Worm (Caenorhabditis elegans) whole organism, young adult: ENCODE results near the gene F11G11.5.

Source experiments
- B0035.1 ChIP-seq: sonication (generic microtip); optimal IDR thresholded peaks from 2 replicates; lab custom pipeline; 2016; ENCODE audit warnings: missing genetic modification characterization, mild to moderate bottlenecking, missing compliant biosample characterization, missing genotype, missing genetic modification reagents
- C06A6.2 ChIP-seq: fragments of 200-800 bp; sonication (Bioruptor generic); conservative IDR thresholded peaks from 2 replicates; pipeline ENCODE4 v1.3.6; 2022; ENCODE audit warnings: missing genetic modification characterization, missing compliant biosample characterization
- C17E4.6 ChIP-seq: fragments of 200-800 bp; sonication (Bioruptor generic); IDR thresholded peaks from 2 replicates; pipeline ENCODE4 v1.3.6; 2022; ENCODE audit warnings: missing genetic modification reagents, missing genetic modification characterization, missing compliant biosample characterization
- F10E7.11 ChIP-seq: sonication (generic microtip); optimal IDR thresholded peaks from 2 replicates; lab custom pipeline; 2017; ENCODE audit warnings: mild to moderate bottlenecking, missing genetic modification characterization, moderate library complexity, missing compliant biosample characterization
- F22D6.2 ChIP-seq: sonication (generic microtip); optimal IDR thresholded peaks from 2 replicates; lab custom pipeline; 2016; ENCODE audit warnings: mild to moderate bottlenecking, missing genetic modification characterization, missing compliant biosample characterization
- F37B4.10 ChIP-seq: fragments of 200-800 bp; sonication (Bioruptor generic); IDR thresholded peaks from 2 replicates; pipeline ENCODE4 v1.3.6; 2022; ENCODE audit warnings: missing genetic modification characterization, missing compliant biosample characterization
- F52B5.7 ChIP-seq: sonication (generic microtip); optimal IDR thresholded peaks from 2 replicates; lab custom pipeline; 2016; ENCODE audit warnings: mild to moderate bottlenecking, missing genetic modification characterization, missing compliant biosample characterization
- K11D2.4 ChIP-seq: fragments of 200-800 bp; sonication (Bioruptor generic); IDR thresholded peaks from 2 replicates; pipeline ENCODE4 v1.3.6; 2022; ENCODE audit warnings: missing genetic modification reagents, missing genetic modification characterization, missing compliant biosample characterization
- Y53G8AR.9 ChIP-seq: fragments of 200-800 bp; sonication (Bioruptor generic); conservative IDR thresholded peaks from 2 replicates; pipeline ENCODE4 v1.3.6; 2022; ENCODE audit warnings: missing genetic modification reagents, missing genetic modification characterization, missing compliant biosample characterization
- Y67H2A.10 ChIP-seq: fragments of 200-800 bp; sonication (Bioruptor generic); conservative IDR thresholded peaks from 2 replicates; pipeline ENCODE4 v1.3.6; 2022; ENCODE audit warnings: missing genetic modification reagents, missing genetic modification characterization, missing compliant biosample characterization
- Y79H2A.3 ChIP-seq: fragments of 200-800 bp; sonication (Bioruptor generic); conservative IDR thresholded peaks from 2 replicates; pipeline ENCODE4 v1.3.6; 2022; ENCODE audit warnings: missing genetic modification reagents, missing genetic modification characterization, missing compliant biosample characterization
- akir-1 ChIP-seq: fragments of 200-800 bp; sonication (Bioruptor generic); optimal IDR thresholded peaks from 2 replicates; lab custom pipeline; 2018; ENCODE audit warnings: mild to moderate bottlenecking, missing genetic modification characterization, moderate library complexity, missing compliant biosample characterization
- attf-6 ChIP-seq: fragments of 200-800 bp; sonication (Bioruptor generic); IDR thresholded peaks from 2 replicates; pipeline ENCODE4 v1.3.6; 2022; ENCODE audit warnings: missing genetic modification reagents, missing genetic modification characterization, missing compliant biosample characterization
- bed-2 ChIP-seq: fragments of 200-800 bp; sonication (Bioruptor generic); IDR thresholded peaks from 2 replicates; pipeline ENCODE4 v1.3.6; 2022; ENCODE audit warnings: missing genetic modification reagents, missing genetic modification characterization, missing compliant biosample characterization
- ccch-3 ChIP-seq: fragments of 200-800 bp; sonication (Bioruptor generic); optimal IDR thresholded peaks from 2 replicates; lab custom pipeline; 2018; ENCODE audit warnings: mild to moderate bottlenecking, missing genetic modification characterization, missing compliant biosample characterization
- cebp-1 ChIP-seq, 2 experiments: fragments of 200-800 bp in 1 of 2; sonication (Bioruptor generic) in 1 of 2; sonication (generic microtip) in 1 of 2; IDR thresholded peaks in 1 of 2; optimal IDR thresholded peaks in 1 of 2; 2 replicates each; pipeline versions ENCODE4 v1.3.6 to Lab custom; 2017 to 2022; ENCODE audit warnings: missing compliant biosample characterization in 2 of 2, missing genetic modification characterization in 2 of 2, mild to moderate bottlenecking in 1 of 2, missing genetic modification reagents in 1 of 2, moderate library complexity in 1 of 2
- ceh-40 ChIP-seq: fragments of 200-800 bp; sonication (Bioruptor generic); IDR thresholded peaks from 2 replicates; pipeline ENCODE4 v1.3.6; 2022; ENCODE audit warnings: missing genetic modification characterization, missing compliant biosample characterization
- ceh-58 ChIP-seq: fragments of 200-800 bp; sonication (Bioruptor generic); IDR thresholded peaks from 2 replicates; pipeline ENCODE4 v1.3.6; 2022; ENCODE audit warnings: missing genetic modification characterization, missing compliant biosample characterization
- ceh-79 ChIP-seq: sonication (generic microtip); optimal IDR thresholded peaks from 2 replicates; lab custom pipeline; 2017; ENCODE audit warnings: mild to moderate bottlenecking, missing genetic modification characterization, missing compliant biosample characterization
- chd-7 ChIP-seq: sonication (generic microtip); optimal IDR thresholded peaks from 2 replicates; lab custom pipeline; 2016; ENCODE audit warnings: mild to moderate bottlenecking, missing genetic modification characterization, moderate library complexity, missing compliant biosample characterization
- him-1 ChIP-seq: sonication (generic microtip); optimal IDR thresholded peaks from 2 replicates; lab custom pipeline; 2016; ENCODE audit warnings: missing genotype, missing genetic modification reagents, missing genetic modification characterization, missing compliant biosample characterization
- hlh-12 ChIP-seq: sonication (generic microtip); optimal IDR thresholded peaks from 2 replicates; lab custom pipeline; 2016; ENCODE audit warnings: missing genetic modification characterization, missing compliant biosample characterization
- hmg-1.2 ChIP-seq: fragments of 200-800 bp; sonication (Bioruptor generic); IDR thresholded peaks from 2 replicates; pipeline ENCODE4 v1.3.6; 2022; ENCODE audit warnings: missing genetic modification reagents, missing genetic modification characterization, missing compliant biosample characterization
- lin-26 ChIP-seq: fragments of 200-800 bp; sonication (Bioruptor generic); IDR thresholded peaks from 2 replicates; pipeline ENCODE4 v1.3.6; 2022; ENCODE audit warnings: missing genetic modification reagents, missing genetic modification characterization, missing compliant biosample characterization
- lir-1 ChIP-seq: fragments of 200-800 bp; sonication (Bioruptor generic); conservative IDR thresholded peaks from 2 replicates; pipeline ENCODE4 v1.3.6; 2022; ENCODE audit warnings: missing genetic modification reagents, missing genetic modification characterization, missing compliant biosample characterization
- lsl-1 ChIP-seq: fragments of 200-800 bp; sonication (Bioruptor generic); optimal IDR thresholded peaks from 2 replicates; lab custom pipeline; 2018; ENCODE audit warnings: mild to moderate bottlenecking, missing genetic modification characterization, moderate library complexity, missing compliant biosample characterization
- nfya-2 ChIP-seq: fragments of 200-800 bp; sonication (Bioruptor generic); IDR thresholded peaks from 2 replicates; pipeline ENCODE4 v1.3.6; 2022; ENCODE audit warnings: missing genetic modification reagents, missing genetic modification characterization, missing compliant biosample characterization
- nhr-179 ChIP-seq: sonication (generic microtip); optimal IDR thresholded peaks from 2 replicates; lab custom pipeline; 2016; ENCODE audit warnings: mild to moderate bottlenecking, missing genetic modification characterization, missing compliant biosample characterization
- nhr-27 ChIP-seq: fragments of 200-800 bp; sonication (Bioruptor generic); optimal IDR thresholded peaks from 2 replicates; lab custom pipeline; 2018; ENCODE audit warnings: mild to moderate bottlenecking, missing genetic modification characterization, moderate library complexity, missing compliant biosample characterization
- pbrm-1 ChIP-seq: fragments of 200-800 bp; sonication (Bioruptor generic); IDR thresholded peaks from 2 replicates; pipeline ENCODE4 v1.3.6; 2022; ENCODE audit warnings: missing genetic modification reagents, missing genetic modification characterization, missing compliant biosample characterization
- rpc-1 ChIP-seq, 2 experiments: fragments of 150-350 bp in 1 of 2; sonication (generic microtip) in 1 of 2; optimal IDR thresholded peaks; 2 replicates each; lab custom pipeline; 2014 to 2018; ENCODE audit warnings: missing biosample characterization in 1 of 2, missing genetic modification characterization in 1 of 2, missing genetic modification reagents in 1 of 2, missing genotype in 1 of 2
- snpc-4 ChIP-seq, 5 experiments: fragments of 150-350 bp in 1 of 5; sonication (generic microtip) in 4 of 5; optimal IDR thresholded peaks; 2 replicates each; lab custom pipeline; 2014 to 2018; ENCODE audit warnings: missing genetic modification characterization in 5 of 5, missing biosample characterization in 3 of 5, antibody characterized with exemption in 2 of 5, mild to moderate bottlenecking in 2 of 5, missing compliant biosample characterization in 2 of 5, missing genotype in 2 of 5, moderate library complexity in 2 of 5, missing genetic modification reagents in 1 of 5
- tlf-1 ChIP-seq: fragments of 200-800 bp; sonication (Bioruptor generic); optimal IDR thresholded peaks from 2 replicates; lab custom pipeline; 2018; ENCODE audit warnings: mild to moderate bottlenecking, missing genetic modification characterization, missing compliant biosample characterization
- unc-130 ChIP-seq: sonication (generic microtip); optimal IDR thresholded peaks from 2 replicates; lab custom pipeline; 2016; ENCODE audit warnings: missing genetic modification reagents, missing genetic modification characterization, missing compliant biosample characterization
- ztf-22 ChIP-seq: fragments of 200-800 bp; sonication (Bioruptor generic); optimal IDR thresholded peaks from 2 replicates; lab custom pipeline; 2018; ENCODE audit warnings: mild to moderate bottlenecking, missing genetic modification characterization, moderate library complexity, missing compliant biosample characterization

The F11G11.5 gene

DNA sequence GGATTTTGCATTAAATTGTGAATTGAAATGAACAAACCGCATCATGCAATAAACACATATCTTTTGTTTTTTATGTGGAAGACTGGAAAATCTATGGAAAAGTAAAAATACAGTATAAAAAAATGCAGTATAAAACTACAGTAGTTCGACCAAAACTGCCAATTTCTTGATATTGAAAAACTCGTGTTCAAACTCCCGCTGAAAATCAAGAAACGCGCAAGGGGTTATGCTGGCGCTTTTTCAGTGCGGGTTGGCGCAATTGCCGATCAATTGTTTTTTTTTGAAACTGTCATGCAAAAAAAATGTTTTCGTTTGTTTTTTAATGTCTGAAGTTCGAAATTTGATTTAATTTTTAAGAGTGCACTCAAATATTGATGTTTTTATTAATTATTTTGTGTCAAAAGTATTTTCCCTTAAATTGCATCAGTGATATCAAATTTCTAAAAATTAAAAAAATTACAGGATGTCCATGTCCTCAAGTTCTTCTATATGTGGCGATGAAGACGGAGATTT lies 6.1 kb upstream of the F11G11.5 start, which contains the start of gene dnj-9 (continued):
- TF ChIP-seq lir-1 (GFP tag; lab: Robert Waterston, UW) (peak; percentile 78), C17E4.6 (GFP tag; lab: Robert Waterston, UW) (peak; percentile 88), nfya-2 (no peak), B0035.1 (tag; lab: Kevin White, UChicago) (peak; percentile 78), lin-26 (peak; percentile 40; the same call in 1 of the 2 replicates), F52B5.7 (tag; lab: Kevin White, UChicago) (no peak), hlh-12 (tag; lab: Kevin White, UChicago) (no peak), hmg-1.2 (peak; percentile 73), akir-1 (GFP tag; lab: Kevin White, UChicago) (no peak), rpc-1 (optimal IDR thresholded peaks at IDR 0.05; lab: Kevin White, UChicago) (no peak), rpc-1 (tag; optimal IDR thresholded peaks at IDR 0.05; lab: Kevin White, UChicago) (no peak), ccch-3 (GFP tag; lab: Kevin White, UChicago) (no peak), ztf-22 (no peak), Y67H2A.10 (GFP tag; lab: Robert Waterston, UW) (peak; percentile 37; the same call in 1 of the 2 replicates), cebp-1 (GFP tag; IDR thresholded peaks at IDR 0.05; lab: Robert Waterston, UW) (peak; percentile 54), cebp-1 (tag; optimal IDR thresholded peaks at IDR 0.05; lab: Kevin White, UChicago) (peak; percentile 92), F22D6.2 (tag; lab: Kevin White, UChicago) (peak; percentile 87), nhr-179 (tag; lab: Kevin White, UChicago) (no peak), C06A6.2 (peak; percentile 91), ceh-79 (tag; lab: Kevin White, UChicago) (no peak), pbrm-1 (GFP tag; lab: Robert Waterston, UW) (peak; percentile 91), snpc-4 (GFP tag; optimal IDR thresholded peaks at IDR 0.05; lab: Kevin White, UChicago) (peak; percentile 74), snpc-4 (tag; optimal IDR thresholded peaks at IDR 0.05; lab: Kevin White, UChicago) (peak in 3 of 4 experiments; percentile 82 to 86 (median 84)), tlf-1 (GFP tag; lab: Kevin White, UChicago) (peak; percentile 93), F37B4.10 (GFP tag; lab: Robert Waterston, UW) (no peak), Y53G8AR.9 (GFP tag; lab: Robert Waterston, UW) (peak; percentile 98), lsl-1 (peak; percentile 82), Y79H2A.3 (GFP tag; lab: Robert Waterston, UW) (0 out of 2 replicates have a peak, but pooled peaks have one; percentile 11), chd-7 (tag; lab: Kevin White, UChicago) (peak; percentile 81), unc-130 (GFP tag; lab: Kevin White, UChicago) (peak; percentile 75), attf-6 (GFP tag; lab: Robert Waterston, UW) (peak; percentile 73), bed-2 (GFP tag; lab: Robert Waterston, UW) (no peak), ceh-40 (peak; percentile 51; the same call in 1 of the 2 replicates), F10E7.11 (tag; lab: Kevin White, UChicago) (no peak), him-1 (peak; percentile 81)

DNA sequence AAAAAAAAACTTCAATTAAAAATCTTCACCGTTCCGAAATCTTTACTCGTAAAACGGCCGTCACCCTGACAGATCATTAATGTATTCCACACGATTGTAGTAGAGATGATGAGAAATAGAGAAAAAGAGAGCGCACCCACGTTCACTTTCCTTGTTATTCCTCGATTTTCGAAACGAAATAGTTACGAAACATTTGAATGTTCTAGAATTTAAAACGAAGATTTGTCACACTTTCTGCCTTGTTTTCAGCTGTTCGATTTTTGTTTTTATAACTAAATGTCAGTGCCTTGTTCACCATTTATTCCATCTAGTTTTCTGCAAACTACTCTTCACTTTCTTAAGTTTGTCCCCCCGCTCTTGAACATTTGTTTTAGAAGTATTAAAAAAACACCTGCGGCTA lies 3.0 kb upstream of the F11G11.5 start:
- TF ChIP-seq ceh-58, result no peak
- no peak for TF ChIP-seq cebp-1 (GFP tag; IDR thresholded peaks at IDR 0.05; lab: Robert Waterston, UW)
- TF ChIP-seq cebp-1 (tag; optimal IDR thresholded peaks at IDR 0.05; lab: Kevin White, UChicago), result peak; percentile 66

DNA sequence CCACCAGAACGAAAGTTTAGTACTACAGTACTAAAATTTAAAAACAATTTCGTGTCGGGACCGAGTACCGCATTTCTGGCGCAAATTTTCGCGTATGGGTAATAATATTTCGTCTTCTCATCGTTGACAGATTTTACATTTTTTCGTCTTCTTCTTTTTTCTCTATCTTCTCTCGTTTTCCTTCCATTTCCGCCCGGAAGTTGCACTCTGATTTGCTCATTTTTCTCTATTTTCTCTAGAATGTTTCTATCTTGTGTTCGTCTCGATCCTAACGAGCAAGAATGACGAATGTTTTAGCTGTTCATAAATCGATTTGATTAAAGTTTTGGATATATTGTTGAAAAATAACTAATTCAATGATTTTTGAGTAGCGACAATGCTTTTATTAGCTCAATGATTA lies 2.2 kb upstream of the F11G11.5 start:
- TF ChIP-seq K11D2.4 (GFP tag; lab: Robert Waterston, UW) (0 out of 2 replicates have a peak, but pooled peaks have one; percentile 19), nhr-27 (tag; lab: Kevin White, UChicago) (no peak)
